Fruit fly (Drosophila melanogaster) whole organism, embryonic: ENCODE data around the gene CG5104.

Experiments used
- Asciz ChIP-seq: fragments of 200-800 bp; sonication (Bioruptor generic); optimal IDR thresholded peaks from 2 replicates; lab custom pipeline; 2017; ENCODE audit warnings: missing biosample characterization, mild to moderate bottlenecking, missing genetic modification characterization, missing genetic modification reagents
- B-H1 ChIP-seq: fragments of 200-800 bp; sonication (Bioruptor generic); IDR thresholded peaks from 3 replicates; pipeline ENCODE4 v1.3.6; 2022; ENCODE audit warnings: missing biosample characterization, missing genetic modification characterization
- C15 ChIP-seq: fragments of 200-800 bp; sonication (Bioruptor generic); IDR thresholded peaks from 3 replicates; pipeline ENCODE4 v1.3.6; 2022; ENCODE audit warnings: missing biosample characterization, missing genetic modification characterization
- CG10654 ChIP-seq: fragments of 200-800 bp; sonication (Bioruptor generic); optimal IDR thresholded peaks from 2 replicates; lab custom pipeline; 2016; ENCODE audit warnings: missing biosample characterization, missing genetic modification characterization
- CG11085 ChIP-seq: fragments of 200-800 bp; sonication (Bioruptor generic); IDR thresholded peaks from 2 replicates; pipeline ENCODE4 v1.3.6; 2022; ENCODE audit warnings: missing biosample characterization, missing genetic modification characterization
- CG11695 ChIP-seq: fragments of 200-800 bp; sonication (Bioruptor generic); IDR thresholded peaks from 3 replicates; pipeline ENCODE4 v1.3.6; 2022; ENCODE audit warnings: missing biosample characterization, missing genetic modification characterization
- CG11696 ChIP-seq: fragments of 200-800 bp; sonication (Bioruptor generic); IDR thresholded peaks from 2 replicates; pipeline ENCODE4 v1.3.6; 2022; ENCODE audit warnings: missing biosample characterization, missing genetic modification characterization
- CG12104 ChIP-seq: fragments of 200-800 bp; sonication (Bioruptor generic); optimal IDR thresholded peaks from 3 replicates; lab custom pipeline; 2016; ENCODE audit warnings: missing biosample characterization, missing genetic modification characterization
- CG13624 ChIP-seq: fragments of 200-800 bp; sonication (Bioruptor generic); optimal IDR thresholded peaks from 2 replicates; lab custom pipeline; 2016; ENCODE audit warnings: missing biosample characterization, missing genetic modification characterization
- CG15514 ChIP-seq: fragments of 200-800 bp; sonication (Bioruptor generic); optimal IDR thresholded peaks from 3 replicates; lab custom pipeline; 2017; ENCODE audit warnings: missing biosample characterization, missing genetic modification characterization, mild to moderate bottlenecking, moderate library complexity, missing genetic modification reagents
- CG2875 ChIP-seq: fragments of 200-800 bp; sonication (Bioruptor generic); optimal IDR thresholded peaks from 2 replicates; lab custom pipeline; 2017; ENCODE audit warnings: missing biosample characterization, mild to moderate bottlenecking, missing genetic modification characterization, missing genetic modification reagents
- CG31365 ChIP-seq: fragments of 200-800 bp; sonication (Bioruptor generic); optimal IDR thresholded peaks from 2 replicates; lab custom pipeline; 2018; ENCODE audit warnings: missing biosample characterization, mild to moderate bottlenecking, missing genetic modification characterization
- CG34422 ChIP-seq: fragments of 200-800 bp; sonication (Bioruptor generic); IDR thresholded peaks from 3 replicates; pipeline ENCODE4 v1.3.6; 2022; ENCODE audit warnings: missing biosample characterization, missing genetic modification characterization
- CG7786 ChIP-seq: fragments of 200-800 bp; sonication (Bioruptor generic); optimal IDR thresholded peaks from 2 replicates; lab custom pipeline; 2016; ENCODE audit warnings: missing biosample characterization, missing genetic modification characterization
- CG7987 ChIP-seq: fragments of 200-800 bp; sonication (Bioruptor generic); optimal IDR thresholded peaks from 2 replicates; lab custom pipeline; 2018; ENCODE audit warnings: missing biosample characterization, mild to moderate bottlenecking, missing genetic modification characterization, moderate library complexity
- CG8478 ChIP-seq: fragments of >200 bp; optimal IDR thresholded peaks from 2 replicates; lab custom pipeline; 2018
- CG8944 ChIP-seq: fragments of 200-800 bp; sonication (Bioruptor generic); optimal IDR thresholded peaks from 3 replicates; lab custom pipeline; 2016; ENCODE audit warnings: missing biosample characterization, missing genetic modification characterization
- Dek ChIP-seq: fragments of 200-800 bp; sonication (Bioruptor generic); optimal IDR thresholded peaks from 3 replicates; lab custom pipeline; 2019; ENCODE audit warnings: missing biosample characterization, mild to moderate bottlenecking, missing genetic modification characterization, moderate library complexity
- Drgx ChIP-seq: fragments of 200-800 bp; sonication (Bioruptor generic); IDR thresholded peaks from 2 replicates; pipeline ENCODE4 v1.3.6; 2022; ENCODE audit warnings: missing biosample characterization, missing genetic modification characterization
- Hey ChIP-seq: fragments of 200-800 bp; sonication (Bioruptor generic); optimal IDR thresholded peaks from 3 replicates; lab custom pipeline; 2018; ENCODE audit warnings: missing biosample characterization, mild to moderate bottlenecking, missing genetic modification characterization
- HmgZ ChIP-seq: fragments of 200-800 bp; sonication (Bioruptor generic); optimal IDR thresholded peaks from 2 replicates; lab custom pipeline; 2018; ENCODE audit warnings: missing biosample characterization, mild to moderate bottlenecking, missing genetic modification characterization
- Hmr ChIP-seq: fragments of 200-800 bp; sonication (Bioruptor generic); optimal IDR thresholded peaks from 3 replicates; lab custom pipeline; 2017; ENCODE audit warnings: mild to moderate bottlenecking, missing biosample characterization, missing genetic modification reagents, missing genetic modification characterization
- Hr39 ChIP-seq: fragments of >200 bp; optimal IDR thresholded peaks from 2 replicates; lab custom pipeline; 2017
- Med ChIP-seq: fragments of 200-800 bp; sonication (Bioruptor generic); peaks from one replicate; lab custom pipeline; 2016; ENCODE audit warnings: missing biosample characterization, missing genetic modification characterization, mild to moderate bottlenecking, inconsistent platforms, moderate library complexity
- Mes4 ChIP-seq: fragments of 200-800 bp; sonication (Bioruptor generic); optimal IDR thresholded peaks from 2 replicates; lab custom pipeline; 2016; ENCODE audit warnings: missing biosample characterization, missing genetic modification characterization
- Nf-YB ChIP-seq: fragments of 200-800 bp; sonication (Bioruptor generic); optimal IDR thresholded peaks from 3 replicates; lab custom pipeline; 2019; ENCODE audit warnings: missing biosample characterization, mild to moderate bottlenecking, missing genetic modification characterization, moderate library complexity
- PHDP ChIP-seq: fragments of 200-800 bp; sonication (Bioruptor generic); optimal IDR thresholded peaks from 3 replicates; lab custom pipeline; 2018; ENCODE audit warnings: missing biosample characterization, mild to moderate bottlenecking, missing genetic modification characterization, moderate library complexity
- Side ChIP-seq: fragments of 200-800 bp; sonication (Bioruptor generic); optimal IDR thresholded peaks from 2 replicates; lab custom pipeline; 2016; ENCODE audit warnings: missing biosample characterization, missing genetic modification characterization
- ci ChIP-seq: fragments of 200-800 bp; sonication (Bioruptor generic); IDR thresholded peaks from 3 replicates; pipeline ENCODE4 v1.3.6; 2022; ENCODE audit warnings: missing biosample characterization, missing genetic modification characterization
- crc ChIP-seq: fragments of 200-800 bp; sonication (Bioruptor generic); optimal IDR thresholded peaks from 2 replicates; lab custom pipeline; 2016; ENCODE audit warnings: missing biosample characterization, missing genetic modification characterization
- croc ChIP-seq: fragments of 200-800 bp; sonication (Bioruptor generic); conservative IDR thresholded peaks from 3 replicates; pipeline ENCODE4 v1.3.6; 2022; ENCODE audit warnings: missing biosample characterization, missing genetic modification characterization
- dimm ChIP-seq: fragments of 200-800 bp; sonication (Bioruptor generic); IDR thresholded peaks from 2 replicates; pipeline ENCODE4 v1.3.6; 2022; ENCODE audit warnings: missing biosample characterization, missing genetic modification characterization
- disco-r ChIP-seq: fragments of 200-800 bp; sonication (Bioruptor generic); optimal IDR thresholded peaks from 2 replicates; lab custom pipeline; 2016; ENCODE audit warnings: missing biosample characterization, missing genetic modification characterization
- emc ChIP-seq: fragments of 200-800 bp; sonication (Bioruptor generic); optimal IDR thresholded peaks from 2 replicates; lab custom pipeline; 2016; ENCODE audit warnings: missing biosample characterization, missing genetic modification characterization
- en ChIP-seq: fragments of 200-800 bp; sonication (Bioruptor generic); optimal IDR thresholded peaks from 2 replicates; lab custom pipeline; 2016; ENCODE audit warnings: missing biosample characterization, missing genetic modification characterization
- esg ChIP-seq: fragments of 200-800 bp; sonication (Bioruptor generic); conservative IDR thresholded peaks from 2 replicates; pipeline ENCODE4 v1.3.6; 2022; ENCODE audit warnings: missing biosample characterization, missing genetic modification characterization
- fd3F ChIP-seq: fragments of 200-800 bp; sonication (Bioruptor generic); optimal IDR thresholded peaks from 2 replicates; lab custom pipeline; 2018; ENCODE audit warnings: missing biosample characterization, mild to moderate bottlenecking, missing genetic modification characterization, moderate library complexity
- gcm2 ChIP-seq: fragments of 200-800 bp; sonication (Bioruptor generic); optimal IDR thresholded peaks from 2 replicates; lab custom pipeline; 2016; ENCODE audit warnings: missing biosample characterization, missing genetic modification characterization
- gsb-n ChIP-seq: fragments of 200-800 bp; sonication (Bioruptor generic); optimal IDR thresholded peaks from 3 replicates; lab custom pipeline; 2018; ENCODE audit warnings: missing biosample characterization, mild to moderate bottlenecking, missing genetic modification characterization
- hth ChIP-seq: fragments of >200 bp; optimal IDR thresholded peaks from 2 replicates; lab custom pipeline; 2017; ENCODE audit warnings: inconsistent platforms
- ind ChIP-seq: fragments of 200-800 bp; sonication (Bioruptor generic); optimal IDR thresholded peaks from 3 replicates; lab custom pipeline; 2016; ENCODE audit warnings: missing biosample characterization, missing genetic modification characterization
- jumu ChIP-seq: fragments of 200-800 bp; sonication (Bioruptor generic); optimal IDR thresholded peaks from 3 replicates; lab custom pipeline; 2016; ENCODE audit warnings: missing biosample characterization, missing genetic modification characterization
- klu ChIP-seq: fragments of 200-800 bp; sonication (Bioruptor generic); IDR thresholded peaks from 2 replicates; pipeline ENCODE4 v1.3.6; 2022; ENCODE audit warnings: missing biosample characterization, missing genetic modification characterization
- lola ChIP-seq, 3 experiments: fragments of >200 bp in 2 of 3; fragments of 200-800 bp in 1 of 3; sonication (Bioruptor generic) in 1 of 3; optimal IDR thresholded peaks; 2 replicates each; lab custom pipeline; 2017 to 2019; ENCODE audit warnings: missing biosample characterization in 3 of 3, missing genetic modification characterization in 3 of 3, mild to moderate bottlenecking in 1 of 3, moderate library complexity in 1 of 3
- ro ChIP-seq: fragments of 200-800 bp; sonication (Bioruptor generic); IDR thresholded peaks from 2 replicates; pipeline ENCODE4 v1.3.6; 2022; ENCODE audit warnings: missing biosample characterization, missing genetic modification characterization
- sima ChIP-seq: fragments of 200-800 bp; sonication (Bioruptor generic); optimal IDR thresholded peaks from 2 replicates; lab custom pipeline; 2016; ENCODE audit warnings: missing biosample characterization, missing genetic modification characterization
- so ChIP-seq: fragments of 200-800 bp; sonication (Bioruptor generic); IDR thresholded peaks from 3 replicates; pipeline ENCODE4 v1.3.6; 2022; ENCODE audit warnings: missing biosample characterization, missing genetic modification characterization
- sr ChIP-seq: fragments of 200-800 bp; sonication (Bioruptor generic); IDR thresholded peaks from 3 replicates; pipeline ENCODE4 v1.3.6; 2022; ENCODE audit warnings: missing biosample characterization, missing genetic modification characterization
- toy ChIP-seq: fragments of 200-800 bp; sonication (Bioruptor generic); IDR thresholded peaks from 2 replicates; pipeline ENCODE4 v1.3.6; 2022; ENCODE audit warnings: missing biosample characterization, missing genetic modification characterization
- trem ChIP-seq: fragments of 200-800 bp; optimal IDR thresholded peaks from 3 replicates; lab custom pipeline; 2019; ENCODE audit warnings: missing biosample characterization, mild to moderate bottlenecking, missing genetic modification characterization, moderate library complexity
- ttk ChIP-seq: fragments of 200-800 bp; sonication (Bioruptor generic); IDR thresholded peaks from 2 replicates; pipeline ENCODE4 v2.1.2; 2022; ENCODE audit warnings: missing biosample characterization, missing genetic modification characterization
- usp ChIP-seq: fragments of >200 bp; optimal IDR thresholded peaks from 2 replicates; lab custom pipeline; 2017; ENCODE audit warnings: missing biosample characterization, missing genetic modification characterization

Gene CG5104

dm6 chr3L:20516519-20517178 is 4.2 kb upstream of the CG5104 start (continued):
- TF ChIP-seq Med (peak; percentile 75), CG7786 (no peak), sr (GFP tag; lab: Robert Waterston, UW) (no peak), emc (GFP tag; lab: Kevin White, UChicago) (no peak), Side (GFP tag; lab: Kevin White, UChicago) (no peak), CG31365 (tag; lab: Kevin White, UChicago) (no peak), CG11085 (GFP tag; lab: Robert Waterston, UW) (no peak), klu (GFP tag; lab: Robert Waterston, UW) (no peak), Dek (no peak), CG12104 (GFP tag; lab: Kevin White, UChicago) (no peak), CG2875 (GFP tag; lab: Kevin White, UChicago) (no peak), toy (GFP tag; lab: Robert Waterston, UW) (no peak), CG10654 (GFP tag; lab: Kevin White, UChicago) (no peak), sima (GFP tag; lab: Kevin White, UChicago) (no peak), PHDP (tag; lab: Kevin White, UChicago) (peak; percentile 45), ind (GFP tag; lab: Kevin White, UChicago) (peak; percentile 42), Hey (tag; lab: Kevin White, UChicago) (no peak), jumu (GFP tag; lab: Kevin White, UChicago) (no peak), crc (no peak), croc (GFP tag; lab: Robert Waterston, UW) (no peak), lola (GFP tag; optimal IDR thresholded peaks at IDR 0.05; lab: Kevin White, UChicago) (peak in 1 of 3 experiments; percentile 46), so (GFP tag; lab: Robert Waterston, UW) (0 out of 3 replicates have a peak, but pooled peaks have one; percentile 6), Hr39 (no peak), CG13624 (GFP tag; lab: Kevin White, UChicago) (no peak), CG11696 (GFP tag; lab: Robert Waterston, UW) (no peak), ttk (GFP tag; lab: Robert Waterston, UW) (peak; percentile 45; the same call in 1 of the 2 replicates), Asciz (no peak), CG34422 (GFP tag; lab: Robert Waterston, UW) (no peak), Hmr (peak; percentile 48), HmgZ (no peak), esg (peak; percentile 36; the same call in 1 of the 2 replicates), fd3F (GFP tag; lab: Kevin White, UChicago) (peak; percentile 1), gsb-n (tag; lab: Kevin White, UChicago) (peak; percentile 38), CG7987 (GFP tag; lab: Kevin White, UChicago) (no peak), C15 (no peak), Drgx (GFP tag; lab: Robert Waterston, UW) (no peak), gcm2 (GFP tag; lab: Kevin White, UChicago) (no peak), disco-r (no peak), hth (lab: Kevin White, UChicago) (no peak), ci (GFP tag; lab: Robert Waterston, UW) (peak; percentile 73; the same call in 2 of the 3 replicates), usp (GFP tag; lab: Kevin White, UChicago) (no peak), en (no peak), trem (peak; percentile 29), dimm (GFP tag; lab: Robert Waterston, UW) (no peak), CG8944 (GFP tag; lab: Kevin White, UChicago) (no peak), B-H1 (GFP tag; lab: Robert Waterston, UW) (no peak), CG11695 (GFP tag; lab: Robert Waterston, UW) (no peak), ro (no peak), CG8478 (no peak), CG15514 (GFP tag; lab: Kevin White, UChicago) (peak; percentile 16), Nf-YB (GFP tag; lab: Kevin White, UChicago) (no peak), Mes4 (GFP tag; lab: Kevin White, UChicago) (no peak)
